Worm (Caenorhabditis elegans): ENCODE results near the gene C31E10.11.
A peak's percentile ranks its signal among the peaks of the same experiment; 100 is the strongest.

The C31E10.11 gene

DNA sequence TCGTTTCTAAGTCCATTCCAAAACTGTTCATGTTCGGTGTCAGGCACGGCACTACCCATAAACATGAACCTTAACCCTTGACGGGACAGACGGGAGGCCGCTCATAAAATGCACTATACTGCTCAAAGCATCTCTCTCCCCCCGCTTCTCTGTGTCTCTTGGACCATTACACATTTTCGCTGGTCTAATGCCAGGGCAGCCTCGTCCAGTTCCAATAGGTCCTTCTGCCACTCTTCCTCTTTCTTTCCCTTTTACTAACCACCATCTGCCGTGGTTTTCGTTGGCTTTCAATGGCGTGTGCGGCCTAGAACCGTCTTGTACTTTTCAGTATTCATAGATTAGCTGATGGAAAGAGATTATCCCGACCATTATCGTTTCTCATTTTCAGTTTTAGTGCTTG is 42.4 kb downstream of the C31E10.11 start:
- TF ChIP-seq ces-1 (GFP tag; optimal IDR thresholded peaks at IDR 0.05) (no peak), grh-1 (GFP tag; IDR thresholded peaks at IDR 0.05) (no peak), C16A3.4 (tag; optimal IDR thresholded peaks at IDR 0.05) (no peak), egl-13 (tag; optimal IDR thresholded peaks at IDR 0.05) (no peak), lin-35 (GFP tag; optimal IDR thresholded peaks at IDR 0.05) (no peak), snu-23 (GFP tag; optimal IDR thresholded peaks at IDR 0.05) (no peak), lin-39 (tag; optimal IDR thresholded peaks at IDR 0.05) (no peak), blmp-1 (tag; optimal IDR thresholded peaks at IDR 0.05) (no peak), zip-4 (GFP tag; optimal IDR thresholded peaks at IDR 0.05) (no peak), efl-1 (optimal IDR thresholded peaks at IDR 0.05) (no peak), efl-1 (GFP tag; optimal IDR thresholded peaks at IDR 0.05 in 1 of 2) (peak in 1 of 2 experiments; percentile 36), ceh-63 (GFP tag; optimal IDR thresholded peaks at IDR 0.05) (no peak), C34B4.2 (tag; optimal IDR thresholded peaks at IDR 0.05) (no peak), nhr-84 (tag; optimal IDR thresholded peaks at IDR 0.05) (no peak), fkh-10 (GFP tag; optimal IDR thresholded peaks at IDR 0.05) (no peak), egl-27 (tag; optimal IDR thresholded peaks at IDR 0.05) (no peak), tbx-2 (tag; optimal IDR thresholded peaks at IDR 0.05) (no peak), nhr-237 (tag; optimal IDR thresholded peaks at IDR 0.05) (no peak), ceh-82 (tag; optimal IDR thresholded peaks at IDR 0.05) (peak in 1 of 3 experiments; percentile 1), rnt-1 (tag; optimal IDR thresholded peaks at IDR 0.05) (no peak), nhr-85 (tag) (no peak), unc-98 (GFP tag; IDR thresholded peaks at IDR 0.05) (no peak), lin-14 (GFP tag; optimal IDR thresholded peaks at IDR 0.05) (peak; percentile 20), hlh-17 (GFP tag; optimal IDR thresholded peaks at IDR 0.05; ENCODE audit: borderline replicate concordance) (no peak), xbp-1 (tag; optimal IDR thresholded peaks at IDR 0.05) (no peak), nhr-71 (tag; optimal IDR thresholded peaks at IDR 0.05) (no peak), nhr-20 (tag; optimal IDR thresholded peaks at IDR 0.05) (no peak), ztf-11 (tag; optimal IDR thresholded peaks at IDR 0.05) (peak in 1 of 2 experiments; percentile 9), dsc-1 (tag; optimal IDR thresholded peaks at IDR 0.05) (peak; percentile 22)

DNA sequence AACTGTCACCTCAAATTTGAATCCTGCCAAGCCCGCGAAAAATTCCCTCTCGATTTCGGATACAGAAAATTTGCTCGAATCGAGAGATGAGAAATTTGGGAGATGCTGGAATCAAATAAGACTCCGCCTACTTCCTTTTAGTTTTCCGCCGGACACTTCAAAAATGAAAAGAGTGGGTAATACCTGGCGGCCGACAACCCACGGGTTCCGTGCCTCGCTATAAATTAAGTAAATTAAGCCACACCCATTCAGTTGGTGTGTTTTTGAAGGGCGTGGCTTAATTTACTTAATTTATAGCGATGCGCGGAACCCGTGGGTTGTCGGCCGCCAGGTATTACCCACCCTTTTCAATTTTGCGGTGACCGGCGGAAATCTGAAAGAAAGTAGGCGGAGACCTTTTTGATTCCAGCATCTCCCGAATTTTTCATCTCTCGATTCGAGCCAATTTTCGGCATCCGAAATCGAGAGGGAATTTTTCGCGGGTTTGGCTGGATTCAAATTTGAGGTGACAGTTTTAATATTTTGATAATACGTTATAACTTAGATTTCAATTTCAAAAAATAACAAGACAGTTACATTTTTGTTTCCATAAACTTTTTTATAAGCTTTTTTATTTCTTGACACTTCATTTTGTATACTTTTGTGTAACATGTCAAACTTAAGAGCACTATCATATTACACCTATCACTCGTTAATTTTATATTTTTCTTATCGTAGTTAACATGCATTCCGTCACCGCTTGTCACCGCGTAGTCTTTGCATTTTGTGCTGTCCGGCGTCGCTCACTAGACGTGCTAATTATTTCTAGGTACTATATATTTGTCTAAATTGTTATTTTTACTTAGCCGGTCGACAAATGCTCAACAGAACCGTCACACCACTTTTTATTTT is 43.6 kb downstream of the C31E10.11 start:
- no peak for TF ChIP-seq lir-3 (tag; optimal IDR thresholded peaks at IDR 0.05; ENCODE audit: poor library complexity)
- TF ChIP-seq elt-2 (tag; optimal IDR thresholded peaks at IDR 0.05) = peak; percentile 25

DNA sequence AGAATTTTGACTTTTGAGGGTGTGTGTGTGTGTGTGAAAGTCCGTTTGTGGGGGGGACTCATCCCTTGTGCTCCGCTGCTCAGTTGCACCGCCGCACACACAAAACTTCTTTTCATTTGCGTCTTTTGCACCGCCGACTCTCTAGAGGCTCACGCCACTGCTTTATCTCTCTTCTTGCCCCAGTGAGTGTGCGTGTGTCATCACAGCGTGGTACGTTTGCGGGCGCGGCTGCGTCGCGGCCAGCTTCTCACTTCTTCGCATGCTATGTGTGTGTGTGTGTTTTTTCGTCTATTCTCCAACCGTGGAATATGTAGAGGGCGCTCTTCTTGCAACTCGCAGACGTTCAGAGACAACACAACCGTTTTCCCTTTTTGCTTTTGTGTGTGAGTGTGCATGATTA is 45.1 kb downstream of the C31E10.11 start:
- no peak for TF ChIP-seq irx-1 (tag; optimal IDR thresholded peaks at IDR 0.05)
- peak; percentile 83 for TF ChIP-seq fkh-10 (GFP tag; optimal IDR thresholded peaks at IDR 0.05)
- no peak for TF ChIP-seq nhr-12 (tag; optimal IDR thresholded peaks at IDR 0.05)
- TF ChIP-seq F16B12.6 (tag; optimal IDR thresholded peaks at IDR 0.05) = no peak
- TF ChIP-seq egl-13 (tag; optimal IDR thresholded peaks at IDR 0.05) = no peak
- TF ChIP-seq nhr-19 (GFP tag; conservative IDR thresholded peaks at IDR 0.05) = peak; percentile 46
- peak; percentile 81 for TF ChIP-seq snpc-4 (tag; optimal IDR thresholded peaks at IDR 0.05)
- TF ChIP-seq elt-2 (tag; optimal IDR thresholded peaks at IDR 0.05) = no peak
- no peak for TF ChIP-seq nhr-76 (tag; optimal IDR thresholded peaks at IDR 0.05)
- TF ChIP-seq ztf-11 (tag; optimal IDR thresholded peaks at IDR 0.05) = no peak
- TF ChIP-seq pqm-1 (tag; optimal IDR thresholded peaks at IDR 0.05) = no peak
- peak; percentile 19 for TF ChIP-seq mep-1 (tag; optimal IDR thresholded peaks at IDR 0.05)
- no peak for TF ChIP-seq lin-15B (tag; optimal IDR thresholded peaks at IDR 0.05)
- no peak for TF ChIP-seq tlp-1 (tag; optimal IDR thresholded peaks at IDR 0.05)
- TF ChIP-seq ama-1 (optimal IDR thresholded peaks at IDR 0.05) = no peak
- TF ChIP-seq mab-9 (GFP tag; IDR thresholded peaks at IDR 0.05) = peak; percentile 69
- no peak for TF ChIP-seq hpl-2 (GFP tag; optimal IDR thresholded peaks at IDR 0.05)
- no peak for TF ChIP-seq zip-4 (GFP tag; optimal IDR thresholded peaks at IDR 0.05)
- no peak for TF ChIP-seq nhr-85 (tag)
- TF ChIP-seq hlh-4 (tag; optimal IDR thresholded peaks at IDR 0.05) = no peak
- TF ChIP-seq lin-39 (tag; optimal IDR thresholded peaks at IDR 0.05) = no peak
- TF ChIP-seq dsc-1 (tag; optimal IDR thresholded peaks at IDR 0.05) = peak; percentile 54
- TF ChIP-seq ceh-90 (tag; optimal IDR thresholded peaks at IDR 0.05) = no peak
- TF ChIP-seq ceh-8 (GFP tag; optimal IDR thresholded peaks at IDR 0.05) = peak; percentile 67
- no peak for TF ChIP-seq nhr-84 (tag; optimal IDR thresholded peaks at IDR 0.05)
- TF ChIP-seq nhr-71 (tag; optimal IDR thresholded peaks at IDR 0.05) = peak; percentile 73
- TF ChIP-seq zag-1 (tag; optimal IDR thresholded peaks at IDR 0.05) = no peak
- TF ChIP-seq lin-14 (GFP tag; optimal IDR thresholded peaks at IDR 0.05) = peak; percentile 87
- peak; percentile 38 for TF ChIP-seq skn-1 (tag; optimal IDR thresholded peaks at IDR 0.05)

Data from whole organism, L1 larva.